Worm (Caenorhabditis elegans): ENCODE results near the gene F58H7.5.
"Not testable (repeated sequence)": the region's sequence is repeated elsewhere in the genome, so short reads cannot be mapped to it uniquely, and the experiment has no call there.

The F58H7.5 gene

DNA sequence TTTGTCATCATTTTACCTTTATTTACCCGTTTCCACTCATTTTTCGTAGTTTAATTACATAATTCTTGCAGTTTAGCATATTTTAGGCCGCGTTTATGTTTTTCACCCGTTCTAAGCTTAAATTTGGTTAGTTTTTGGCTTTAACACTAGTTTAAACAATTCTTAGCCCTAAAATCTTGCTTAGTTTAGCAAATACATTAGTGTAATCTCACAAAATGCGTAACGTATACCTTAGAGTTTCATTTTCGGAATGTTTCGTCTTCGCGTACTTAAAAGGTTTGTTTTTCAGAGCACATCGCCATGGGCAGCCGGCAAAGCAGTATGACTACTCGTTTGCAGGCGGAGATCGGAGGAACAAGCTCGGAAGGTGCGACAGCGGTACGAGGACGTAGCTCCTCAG is at the start of gene F58H7.5:
Gene F58H7.5 (plus strand): TSS at position 301 of the 400 bp plus-strand sequence.
- TF ChIP-seq ref-1 (GFP tag; conservative IDR thresholded peaks at IDR 0.05) (no peak), ztf-29 (GFP tag; IDR thresholded peaks at IDR 0.05) (no peak), med-1 (GFP tag; optimal IDR thresholded peaks at IDR 0.05; ENCODE audit: insufficient read depth) (no peak), tab-1 (GFP tag; IDR thresholded peaks at IDR 0.05) (no peak), flt-1 (GFP tag; IDR thresholded peaks at IDR 0.05) (no peak), ztf-23 (GFP tag; IDR thresholded peaks at IDR 0.05) (no peak), T22C8.4 (GFP tag; IDR thresholded peaks at IDR 0.05) (no peak), klf-2 (GFP tag; conservative IDR thresholded peaks at IDR 0.05) (no peak)

DNA sequence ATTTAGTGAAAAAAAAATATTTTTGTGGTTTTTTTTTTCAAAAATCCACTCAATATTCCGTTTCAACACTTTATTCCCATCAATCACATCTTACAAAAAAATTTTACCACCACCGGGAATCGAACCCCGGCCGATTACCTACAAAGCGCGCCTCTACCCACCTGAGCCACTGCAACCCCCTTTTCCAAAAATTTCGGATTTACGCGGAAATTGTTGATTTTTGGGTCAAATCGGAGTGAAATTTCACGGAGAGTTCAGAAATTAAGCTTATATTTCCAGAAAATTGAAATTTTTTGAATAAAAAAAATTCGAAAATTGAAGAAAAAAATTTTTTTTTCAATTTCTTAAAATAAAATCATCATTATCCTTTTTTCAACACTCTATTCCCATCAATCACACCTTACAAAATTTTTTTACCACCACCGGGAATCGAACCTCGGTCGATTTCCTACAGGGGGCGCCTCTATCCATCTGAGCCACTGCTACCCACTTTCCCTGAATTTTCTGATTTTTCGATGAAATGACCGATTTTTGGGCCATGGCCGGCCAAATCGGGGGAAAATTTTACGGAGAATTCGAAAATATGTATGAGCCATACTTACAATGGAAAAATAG is 46.5 kb upstream of the F58H7.5 start:
- no peak for TF ChIP-seq med-1 (GFP tag; optimal IDR thresholded peaks at IDR 0.05; ENCODE audit: insufficient read depth)
- no peak for TF ChIP-seq ztf-29 (GFP tag; IDR thresholded peaks at IDR 0.05)
- TF ChIP-seq tab-1 (GFP tag; IDR thresholded peaks at IDR 0.05), result no peak
- no peak for TF ChIP-seq T22C8.4 (GFP tag; IDR thresholded peaks at IDR 0.05)
- TF ChIP-seq cog-1 (tag; optimal IDR thresholded peaks at IDR 0.05), result no peak
- TF ChIP-seq flt-1 (GFP tag; IDR thresholded peaks at IDR 0.05), result no peak
- no peak for TF ChIP-seq klf-2 (GFP tag; conservative IDR thresholded peaks at IDR 0.05)
- TF ChIP-seq ztf-23 (GFP tag; IDR thresholded peaks at IDR 0.05), result no peak
- no peak for TF ChIP-seq ref-1 (GFP tag; conservative IDR thresholded peaks at IDR 0.05)

DNA sequence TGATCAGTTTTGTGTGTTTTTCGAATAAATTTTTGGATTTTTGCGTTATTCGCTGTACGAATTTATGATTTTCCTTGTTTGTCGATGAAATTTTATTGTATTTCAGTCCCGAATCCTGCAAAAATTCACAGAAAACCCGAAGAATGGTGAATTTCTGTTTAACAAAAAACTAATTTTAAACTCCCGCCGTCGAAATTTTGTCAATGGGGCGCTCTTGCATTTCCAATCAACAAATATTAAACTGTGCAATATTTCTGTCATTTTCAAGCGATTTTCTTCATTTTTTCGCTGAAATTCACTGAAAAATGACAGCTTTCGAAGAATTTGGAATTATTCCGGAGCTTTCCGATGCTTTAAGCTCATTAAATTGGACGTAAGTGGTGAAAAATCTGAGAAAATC is 45.1 kb upstream of the F58H7.5 start, which contains the start of gene Y55F3BR.1:
Gene Y55F3BR.1 (plus strand): TSS at position 115 of the 400 bp plus-strand sequence.
- TF ChIP-seq T22C8.4 (GFP tag; IDR thresholded peaks at IDR 0.05) (no peak), tab-1 (GFP tag; IDR thresholded peaks at IDR 0.05) (no peak), cog-1 (tag; optimal IDR thresholded peaks at IDR 0.05) (no peak), ref-1 (GFP tag; conservative IDR thresholded peaks at IDR 0.05) (no peak), klf-2 (GFP tag; conservative IDR thresholded peaks at IDR 0.05) (no peak), flt-1 (GFP tag; IDR thresholded peaks at IDR 0.05) (no peak), ztf-29 (GFP tag; IDR thresholded peaks at IDR 0.05) (no peak), med-1 (GFP tag; optimal IDR thresholded peaks at IDR 0.05; ENCODE audit: insufficient read depth) (no peak), ztf-23 (GFP tag; IDR thresholded peaks at IDR 0.05) (no peak)

DNA sequence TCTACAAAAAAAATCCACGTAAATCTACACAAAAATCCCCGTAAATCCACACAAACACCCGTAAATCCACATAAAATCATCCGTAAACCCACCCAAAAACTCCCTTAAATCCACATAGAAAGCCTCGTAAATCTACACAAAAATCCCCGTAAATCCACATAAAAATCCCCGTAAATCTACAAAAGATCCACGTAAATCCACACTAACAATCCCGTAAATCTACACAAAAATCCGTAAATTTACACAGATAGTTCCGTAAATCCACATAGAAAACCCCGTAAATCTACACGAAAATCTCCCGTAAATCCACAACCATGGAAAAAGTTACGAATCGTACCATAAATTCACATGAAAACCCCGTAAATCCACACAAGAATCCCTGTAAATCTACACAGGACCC is 41.2 kb upstream of the F58H7.5 start:
- no peak for TF ChIP-seq tab-1 (GFP tag; IDR thresholded peaks at IDR 0.05)
- TF ChIP-seq cog-1 (tag; optimal IDR thresholded peaks at IDR 0.05), result no peak
- TF ChIP-seq klf-2 (GFP tag; conservative IDR thresholded peaks at IDR 0.05), result no peak
- no peak for TF ChIP-seq T22C8.4 (GFP tag; IDR thresholded peaks at IDR 0.05)
- no peak for TF ChIP-seq ztf-23 (GFP tag; IDR thresholded peaks at IDR 0.05)
- no peak for TF ChIP-seq med-1 (GFP tag; optimal IDR thresholded peaks at IDR 0.05; ENCODE audit: insufficient read depth)
- TF ChIP-seq ztf-29 (GFP tag; IDR thresholded peaks at IDR 0.05), result no peak
- TF ChIP-seq flt-1 (GFP tag; IDR thresholded peaks at IDR 0.05), result no peak
- TF ChIP-seq ref-1 (GFP tag; conservative IDR thresholded peaks at IDR 0.05), result no peak

ce11 chrIV:884707-885394 is 34.9 kb upstream of the F58H7.5 start, which contains the start of gene mak-2:
Gene mak-2 (plus strand): TSS chrIV:885344.
- no peak for TF ChIP-seq klf-2 (GFP tag; conservative IDR thresholded peaks at IDR 0.05)
- TF ChIP-seq T22C8.4 (GFP tag; IDR thresholded peaks at IDR 0.05), result no peak
- TF ChIP-seq ztf-29 (GFP tag; IDR thresholded peaks at IDR 0.05), result no peak
- TF ChIP-seq ztf-23 (GFP tag; IDR thresholded peaks at IDR 0.05), result 0 out of 2 replicates have a peak, but pooled peaks have one; percentile 43
- peak; percentile 58 for TF ChIP-seq cog-1 (tag; optimal IDR thresholded peaks at IDR 0.05)
- TF ChIP-seq tab-1 (GFP tag; IDR thresholded peaks at IDR 0.05), result no peak
- peak; percentile 61; the same call in 1 of the 2 replicates for TF ChIP-seq flt-1 (GFP tag; IDR thresholded peaks at IDR 0.05)
- no peak for TF ChIP-seq med-1 (GFP tag; optimal IDR thresholded peaks at IDR 0.05; ENCODE audit: insufficient read depth)
- TF ChIP-seq ref-1 (GFP tag; conservative IDR thresholded peaks at IDR 0.05), result no peak

DNA sequence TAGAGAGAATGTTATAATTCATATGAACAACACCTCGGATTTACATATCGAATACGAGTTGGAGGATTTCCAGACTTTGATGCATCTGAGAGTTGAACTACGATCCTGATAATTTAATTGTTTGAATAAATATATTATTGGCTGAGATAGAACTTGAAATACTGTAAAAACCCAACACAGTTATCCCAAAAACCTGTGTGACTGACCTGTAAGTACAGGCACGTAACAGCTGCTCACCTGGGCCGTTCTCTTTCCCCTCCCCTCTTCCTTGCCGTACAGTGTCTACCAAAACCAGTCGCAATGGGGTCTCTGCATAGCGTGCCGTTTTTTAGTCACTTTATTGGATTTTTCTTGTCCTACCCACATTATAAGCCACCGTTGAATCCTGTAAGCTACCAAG is 14.8 kb upstream of the F58H7.5 start, which contains the start of gene fbxc-12:
Gene fbxc-12 (plus strand): TSS at position 301 of the 400 bp plus-strand sequence.
- not testable (repeated sequence) for TF ChIP-seq T22C8.4 (GFP tag; IDR thresholded peaks at IDR 0.05); ref-1 (GFP tag; conservative IDR thresholded peaks at IDR 0.05); flt-1 (GFP tag; IDR thresholded peaks at IDR 0.05)

ce11 chrIV:914856-915255 is 4.9 kb upstream of the F58H7.5 start:
- no peak for TF ChIP-seq flt-1 (GFP tag; IDR thresholded peaks at IDR 0.05)
- TF ChIP-seq med-1 (GFP tag; optimal IDR thresholded peaks at IDR 0.05; ENCODE audit: insufficient read depth), result no peak
- TF ChIP-seq klf-2 (GFP tag; conservative IDR thresholded peaks at IDR 0.05), result no peak
- TF ChIP-seq ztf-29 (GFP tag; IDR thresholded peaks at IDR 0.05), result no peak
- TF ChIP-seq ztf-23 (GFP tag; IDR thresholded peaks at IDR 0.05), result no peak
- no peak for TF ChIP-seq tab-1 (GFP tag; IDR thresholded peaks at IDR 0.05)
- TF ChIP-seq ref-1 (GFP tag; conservative IDR thresholded peaks at IDR 0.05), result no peak
- TF ChIP-seq T22C8.4 (GFP tag; IDR thresholded peaks at IDR 0.05), result no peak
- no peak for TF ChIP-seq cog-1 (tag; optimal IDR thresholded peaks at IDR 0.05)

DNA sequence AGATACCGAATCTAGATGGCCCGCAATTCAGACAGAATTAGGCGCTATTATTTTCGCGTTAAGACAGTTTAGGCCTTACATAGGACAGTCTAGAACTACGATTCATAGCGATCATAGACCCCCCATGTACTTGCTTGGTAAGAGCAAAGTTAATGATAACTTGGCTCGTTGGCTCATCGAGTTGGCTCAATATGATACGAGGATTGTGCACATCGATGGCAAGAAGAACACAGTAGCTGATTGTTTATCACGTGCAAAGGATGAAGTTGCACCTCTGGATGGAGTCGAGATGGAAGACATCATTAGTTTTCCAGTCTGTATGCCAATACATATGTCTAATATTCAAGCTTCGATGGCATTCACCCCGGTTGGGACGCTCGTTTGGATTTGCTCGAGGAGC is 2.1 kb upstream of the F58H7.5 start:
- TF ChIP-seq flt-1 (GFP tag; IDR thresholded peaks at IDR 0.05) (no peak), med-1 (GFP tag; optimal IDR thresholded peaks at IDR 0.05; ENCODE audit: insufficient read depth) (no peak), klf-2 (GFP tag; conservative IDR thresholded peaks at IDR 0.05) (no peak), tab-1 (GFP tag; IDR thresholded peaks at IDR 0.05) (no peak), T22C8.4 (GFP tag; IDR thresholded peaks at IDR 0.05) (no peak), ztf-23 (GFP tag; IDR thresholded peaks at IDR 0.05) (no peak), cog-1 (tag; optimal IDR thresholded peaks at IDR 0.05) (no peak), ztf-29 (GFP tag; IDR thresholded peaks at IDR 0.05) (no peak), ref-1 (GFP tag; conservative IDR thresholded peaks at IDR 0.05) (no peak)

ce11 chrIV:924323-924932 is 4.6 kb downstream of the F58H7.5 start, which contains the start of gene lgc-30:
Gene lgc-30 (plus strand): TSS chrIV:924882.
- TF ChIP-seq ztf-23 (GFP tag; IDR thresholded peaks at IDR 0.05), result no peak
- no peak for TF ChIP-seq med-1 (GFP tag; optimal IDR thresholded peaks at IDR 0.05; ENCODE audit: insufficient read depth)
- TF ChIP-seq cog-1 (tag; optimal IDR thresholded peaks at IDR 0.05), result no peak
- no peak for TF ChIP-seq klf-2 (GFP tag; conservative IDR thresholded peaks at IDR 0.05)
- TF ChIP-seq tab-1 (GFP tag; IDR thresholded peaks at IDR 0.05), result no peak
- TF ChIP-seq ref-1 (GFP tag; conservative IDR thresholded peaks at IDR 0.05), result no peak
- no peak for TF ChIP-seq flt-1 (GFP tag; IDR thresholded peaks at IDR 0.05)
- no peak for TF ChIP-seq ztf-29 (GFP tag; IDR thresholded peaks at IDR 0.05)
- TF ChIP-seq T22C8.4 (GFP tag; IDR thresholded peaks at IDR 0.05), result no peak

All from whole organism, midembryonic.